Worm (Caenorhabditis elegans): ENCODE results near the gene eif-3.F.

ce11 chrII:9295678-9296077 is 35.8 kb upstream of the eif-3.F start, which contains the start of gene C01G6.9:
- TF ChIP-seq elt-2 (tag; optimal IDR thresholded peaks at IDR 0.05), result no peak
- no peak for TF ChIP-seq nhr-28 (tag; optimal IDR thresholded peaks at IDR 0.05)
- TF ChIP-seq nhr-11 (tag; optimal IDR thresholded peaks at IDR 0.05), result no peak
- TF ChIP-seq nhr-12 (tag; optimal IDR thresholded peaks at IDR 0.05), result no peak
- no peak for TF ChIP-seq ceh-82 (tag; optimal IDR thresholded peaks at IDR 0.05)
- TF ChIP-seq nhr-76 (tag; optimal IDR thresholded peaks at IDR 0.05), result no peak
- TF ChIP-seq ztf-11 (tag; optimal IDR thresholded peaks at IDR 0.05), result no peak
- no peak for TF ChIP-seq ama-1 (optimal IDR thresholded peaks at IDR 0.05)
- TF ChIP-seq xbp-1 (tag; optimal IDR thresholded peaks at IDR 0.05), result no peak
- no peak for TF ChIP-seq nhr-77 (tag; optimal IDR thresholded peaks at IDR 0.05)
- TF ChIP-seq egl-27 (tag; optimal IDR thresholded peaks at IDR 0.05), result no peak
- TF ChIP-seq tbx-2 (tag; optimal IDR thresholded peaks at IDR 0.05), result no peak
